Worm (Caenorhabditis elegans) whole organism, midembryonic: ENCODE measurements around the gene Y60A9.3.

Source experiments
- T22C8.4 ChIP-seq: fragments of 200-800 bp; sonication (Bioruptor generic); IDR thresholded peaks from 2 replicates; pipeline ENCODE4 v1.3.6; 2022; ENCODE audit warnings: missing genetic modification characterization, missing compliant biosample characterization
- cog-1 ChIP-seq: sonication (generic microtip); optimal IDR thresholded peaks from 2 replicates; lab custom pipeline; 2016; ENCODE audit warnings: missing genetic modification characterization, missing compliant biosample characterization
- flt-1 ChIP-seq: fragments of 200-800 bp; sonication (Bioruptor generic); IDR thresholded peaks from 2 replicates; pipeline ENCODE4 v1.3.6; 2022; ENCODE audit warnings: missing genetic modification characterization, missing compliant biosample characterization
- klf-2 ChIP-seq: fragments of 200-800 bp; sonication (Bioruptor generic); conservative IDR thresholded peaks from 2 replicates; pipeline ENCODE4 v1.3.6; 2022; ENCODE audit warnings: missing genetic modification reagents, missing genetic modification characterization, missing compliant biosample characterization
- med-1 ChIP-seq: sonication (generic microtip); optimal IDR thresholded peaks from 2 replicates; lab custom pipeline; 2017; ENCODE audit warnings: missing genetic modification characterization, mild to moderate bottlenecking, missing compliant biosample characterization, antibody characterized with exemption, missing genetic modification reagents; ENCODE audit not compliant: insufficient read depth
- ref-1 ChIP-seq: fragments of 200-800 bp; sonication (Bioruptor generic); conservative IDR thresholded peaks from 2 replicates; pipeline ENCODE4 v1.3.6; 2022; ENCODE audit warnings: missing genetic modification reagents, missing genetic modification characterization, missing compliant biosample characterization
- tab-1 ChIP-seq: fragments of 200-800 bp; sonication (Bioruptor generic); IDR thresholded peaks from 2 replicates; pipeline ENCODE4 v1.3.6; 2022; ENCODE audit warnings: missing genetic modification characterization, missing compliant biosample characterization
- ztf-23 ChIP-seq: fragments of 200-800 bp; sonication (Bioruptor generic); IDR thresholded peaks from 2 replicates; pipeline ENCODE4 v1.3.6; 2022; ENCODE audit warnings: missing genetic modification reagents, missing genetic modification characterization, missing compliant biosample characterization
- ztf-29 ChIP-seq: fragments of 200-800 bp; sonication (Bioruptor generic); IDR thresholded peaks from 2 replicates; pipeline ENCODE4 v1.3.6; 2022; ENCODE audit warnings: missing genetic modification reagents, missing genetic modification characterization, missing compliant biosample characterization

Gene Y60A9.3

ce11 chrX:14356683-14357287 is 26.3 kb upstream of the Y60A9.3 start:
- no peak for TF ChIP-seq med-1 (GFP tag; lab: Kevin White, UChicago)
- no peak for TF ChIP-seq cog-1 (tag; lab: Kevin White, UChicago)
- no peak for TF ChIP-seq klf-2 (GFP tag; lab: Robert Waterston, UW)
- TF ChIP-seq ztf-23 (GFP tag; lab: Robert Waterston, UW): no peak
- no peak for TF ChIP-seq ztf-29 (GFP tag; lab: Robert Waterston, UW)
- no peak for TF ChIP-seq flt-1 (GFP tag; lab: Robert Waterston, UW)
- TF ChIP-seq T22C8.4: no peak
- TF ChIP-seq ref-1 (GFP tag; lab: Robert Waterston, UW): no peak
- no peak for TF ChIP-seq tab-1

- no peak for TF ChIP-seq med-1 (GFP tag; lab: Kevin White, UChicago)
- no peak for TF ChIP-seq ref-1 (GFP tag; lab: Robert Waterston, UW)
- TF ChIP-seq T22C8.4: no peak
- no peak for TF ChIP-seq ztf-23 (GFP tag; lab: Robert Waterston, UW)
- no peak for TF ChIP-seq tab-1
- no peak for TF ChIP-seq flt-1 (GFP tag; lab: Robert Waterston, UW)
- no peak for TF ChIP-seq cog-1 (tag; lab: Kevin White, UChicago)
- TF ChIP-seq klf-2 (GFP tag; lab: Robert Waterston, UW): no peak
- no peak for TF ChIP-seq ztf-29 (GFP tag; lab: Robert Waterston, UW)
These were observed 23.5 kb upstream of the Y60A9.3 start for ce11 chrX:14359571-14359970.

- TF ChIP-seq med-1 (GFP tag; lab: Kevin White, UChicago) (no peak), ref-1 (GFP tag; lab: Robert Waterston, UW) (no peak), tab-1 (no peak), klf-2 (GFP tag; lab: Robert Waterston, UW) (no peak), ztf-29 (GFP tag; lab: Robert Waterston, UW) (no peak), T22C8.4 (no peak), flt-1 (GFP tag; lab: Robert Waterston, UW) (no peak)
These were observed 17.0 kb upstream of the Y60A9.3 start for ce11 chrX:14366081-14366480.

- TF ChIP-seq tab-1 (no peak), ref-1 (GFP tag; lab: Robert Waterston, UW) (no peak), T22C8.4 (no peak), flt-1 (GFP tag; lab: Robert Waterston, UW) (no peak), klf-2 (GFP tag; lab: Robert Waterston, UW) (no peak), ztf-23 (GFP tag; lab: Robert Waterston, UW) (no peak), ztf-29 (GFP tag; lab: Robert Waterston, UW) (no peak), cog-1 (tag; lab: Kevin White, UChicago) (no peak), med-1 (GFP tag; lab: Kevin White, UChicago) (no peak)
These were observed 12.7 kb upstream of the Y60A9.3 start, which contains the start of gene irk-3 for ce11 chrX:14370314-14370713. irk-3 (minus strand) TSS chrX:14370414.

ce11 chrX:14377169-14377568 is 5.9 kb upstream of the Y60A9.3 start, which contains the start of gene Y60A9A.1:
Y60A9A.1 (minus strand) TSS chrX:14377269.
- no peak for TF ChIP-seq ztf-29 (GFP tag; lab: Robert Waterston, UW)
- TF ChIP-seq T22C8.4: no peak
- no peak for TF ChIP-seq med-1 (GFP tag; lab: Kevin White, UChicago)
- no peak for TF ChIP-seq tab-1
- no peak for TF ChIP-seq ref-1 (GFP tag; lab: Robert Waterston, UW)
- no peak for TF ChIP-seq flt-1 (GFP tag; lab: Robert Waterston, UW)
- no peak for TF ChIP-seq ztf-23 (GFP tag; lab: Robert Waterston, UW)
- TF ChIP-seq klf-2 (GFP tag; lab: Robert Waterston, UW): no peak
- no peak for TF ChIP-seq cog-1 (tag; lab: Kevin White, UChicago)

- peak; percentile 66; the same call in 1 of the 2 replicates for TF ChIP-seq tab-1
These were observed 3.6 kb downstream of the Y60A9.3 start for ce11 chrX:14386670-14387069.

- TF ChIP-seq flt-1 (GFP tag; lab: Robert Waterston, UW): peak; percentile 29; the same call in 1 of the 2 replicates
These were observed 4.7 kb downstream of the Y60A9.3 start for ce11 chrX:14387752-14388151.

ce11 chrX:14395267-14395666 is 12.2 kb downstream of the Y60A9.3 start, which contains the start of gene Y60A9.1:
Y60A9.1 (minus strand) TSS chrX:14395367.
- TF ChIP-seq med-1 (GFP tag; lab: Kevin White, UChicago) (no peak), klf-2 (GFP tag; lab: Robert Waterston, UW) (no peak), ztf-29 (GFP tag; lab: Robert Waterston, UW) (no peak), T22C8.4 (no peak), cog-1 (tag; lab: Kevin White, UChicago) (no peak), ztf-23 (GFP tag; lab: Robert Waterston, UW) (no peak)

ce11 chrX:14399035-14399434 is 16.0 kb downstream of the Y60A9.3 start:
- TF ChIP-seq flt-1 (GFP tag; lab: Robert Waterston, UW) (no peak), ref-1 (GFP tag; lab: Robert Waterston, UW) (no peak), ztf-23 (GFP tag; lab: Robert Waterston, UW) (no peak), klf-2 (GFP tag; lab: Robert Waterston, UW) (no peak), cog-1 (tag; lab: Kevin White, UChicago) (no peak), tab-1 (no peak), med-1 (GFP tag; lab: Kevin White, UChicago) (no peak), T22C8.4 (no peak), ztf-29 (GFP tag; lab: Robert Waterston, UW) (no peak)

ce11 chrX:14401230-14401629 is 18.2 kb downstream of the Y60A9.3 start:
- TF ChIP-seq ztf-23 (GFP tag; lab: Robert Waterston, UW): no peak
- no peak for TF ChIP-seq ztf-29 (GFP tag; lab: Robert Waterston, UW)
- TF ChIP-seq ref-1 (GFP tag; lab: Robert Waterston, UW): no peak
- TF ChIP-seq flt-1 (GFP tag; lab: Robert Waterston, UW): no peak
- no peak for TF ChIP-seq T22C8.4
- no peak for TF ChIP-seq klf-2 (GFP tag; lab: Robert Waterston, UW)
- TF ChIP-seq med-1 (GFP tag; lab: Kevin White, UChicago): no peak
- no peak for TF ChIP-seq cog-1 (tag; lab: Kevin White, UChicago)
- TF ChIP-seq tab-1: no peak
